Worm (Caenorhabditis elegans): ENCODE measurements around the gene col-76.

ce11 chrII:8156845-8157373 is 47.2 kb upstream of the col-76 start, which contains the start of the genes tub-1 and tmem-138:
- TF ChIP-seq ceh-82 (tag; optimal IDR thresholded peaks at IDR 0.05) = no peak
- no peak for TF ChIP-seq fkh-10 (GFP tag; optimal IDR thresholded peaks at IDR 0.05)
- TF ChIP-seq elt-2 (tag; optimal IDR thresholded peaks at IDR 0.05) = no peak
- no peak for TF ChIP-seq egl-27 (tag; optimal IDR thresholded peaks at IDR 0.05)
- TF ChIP-seq nhr-12 (tag; optimal IDR thresholded peaks at IDR 0.05) = no peak
- no peak for TF ChIP-seq ceh-28 (tag; optimal IDR thresholded peaks at IDR 0.05)
- TF ChIP-seq unc-62 (GFP tag; optimal IDR thresholded peaks at IDR 0.05) = no peak
- no peak for TF ChIP-seq egl-5 (tag; optimal IDR thresholded peaks at IDR 0.05)
- TF ChIP-seq lin-39 (tag; optimal IDR thresholded peaks at IDR 0.05) = no peak

All from whole organism, L3 larva.